Worm (Caenorhabditis elegans) whole organism, early embryonic: ENCODE data around the gene F41E6.12.
A peak's percentile ranks its signal among the peaks of the same experiment; 100 is the strongest.

Experiments
- B0310.2 ChIP-seq: sonication (generic microtip); optimal IDR thresholded peaks from 2 replicates; lab custom pipeline; 2016; ENCODE audit warnings: mild to moderate bottlenecking, missing genetic modification characterization, missing compliant biosample characterization
- F13C5.2 ChIP-seq: sonication (generic microtip); optimal IDR thresholded peaks from 2 replicates; lab custom pipeline; 2017; ENCODE audit warnings: mild to moderate bottlenecking, missing genetic modification characterization, inconsistent platforms, missing compliant biosample characterization
- aly-1 ChIP-seq: sonication (generic microtip); optimal IDR thresholded peaks from 2 replicates; lab custom pipeline; 2016; ENCODE audit warnings: missing genetic modification characterization, missing compliant biosample characterization
- ama-1 ChIP-seq: fragments of 150-350 bp; optimal IDR thresholded peaks from 2 replicates; lab custom pipeline; 2014
- ceh-13 ChIP-seq: fragments of 200-800 bp; sonication (Bioruptor generic); optimal IDR thresholded peaks from 2 replicates; lab custom pipeline; 2018; ENCODE audit warnings: mild to moderate bottlenecking, missing genetic modification characterization, missing compliant biosample characterization
- ceh-36 ChIP-seq: sonication (generic microtip); optimal IDR thresholded peaks from 2 replicates; lab custom pipeline; 2016; ENCODE audit warnings: missing genetic modification characterization, inconsistent platforms, missing compliant biosample characterization
- ets-7 ChIP-seq: sonication (generic microtip); optimal IDR thresholded peaks from 2 replicates; lab custom pipeline; 2016; ENCODE audit warnings: missing genotype, missing genetic modification characterization, missing compliant biosample characterization
- flt-1 ChIP-seq: fragments of 200-800 bp; sonication (Bioruptor generic); IDR thresholded peaks from 2 replicates; pipeline ENCODE4 v1.3.6; 2022; ENCODE audit warnings: missing genetic modification characterization, missing compliant biosample characterization
- hmbx-1 ChIP-seq: sonication (generic microtip); optimal IDR thresholded peaks from 2 replicates; lab custom pipeline; 2016; ENCODE audit warnings: mild to moderate bottlenecking, missing genetic modification characterization, missing compliant biosample characterization
- hmg-4 ChIP-seq: fragments of 200-800 bp; sonication (Bioruptor generic); optimal IDR thresholded peaks from 2 replicates; lab custom pipeline; 2018; ENCODE audit warnings: mild to moderate bottlenecking, missing genetic modification characterization, missing compliant biosample characterization
- hnd-1 ChIP-seq: sonication (generic microtip); optimal IDR thresholded peaks from 2 replicates; lab custom pipeline; 2016; ENCODE audit warnings: missing genetic modification characterization, missing compliant biosample characterization
- pes-1 ChIP-seq: fragments of 200-800 bp; sonication (Bioruptor generic); IDR thresholded peaks from 2 replicates; pipeline ENCODE4 v1.3.6; 2022; ENCODE audit warnings: missing genetic modification reagents, missing genetic modification characterization, missing compliant biosample characterization
- scrt-1 ChIP-seq: fragments of 200-800 bp; sonication (Bioruptor generic); IDR thresholded peaks from 2 replicates; pipeline ENCODE4 v1.3.6; 2022; ENCODE audit warnings: missing genetic modification characterization, missing compliant biosample characterization
- sea-1 ChIP-seq: fragments of 200-800 bp; sonication (Bioruptor generic); conservative IDR thresholded peaks from 2 replicates; pipeline ENCODE4 v1.3.6; 2022; ENCODE audit warnings: missing genetic modification characterization, missing compliant biosample characterization
- tbx-11 ChIP-seq: fragments of 200-800 bp; sonication (Bioruptor generic); IDR thresholded peaks from 2 replicates; pipeline ENCODE4 v1.3.6; 2022; ENCODE audit warnings: missing genetic modification characterization, missing compliant biosample characterization
- tbx-37 ChIP-seq: fragments of 200-800 bp; sonication (Bioruptor generic); conservative IDR thresholded peaks from 2 replicates; pipeline ENCODE4 v1.3.6; 2022; ENCODE audit warnings: missing genetic modification reagents, missing genetic modification characterization, missing compliant biosample characterization
- tra-4 ChIP-seq: sonication (generic microtip); optimal IDR thresholded peaks from 2 replicates; lab custom pipeline; 2017; ENCODE audit warnings: missing genetic modification characterization, missing compliant biosample characterization

Gene F41E6.12

DNA sequence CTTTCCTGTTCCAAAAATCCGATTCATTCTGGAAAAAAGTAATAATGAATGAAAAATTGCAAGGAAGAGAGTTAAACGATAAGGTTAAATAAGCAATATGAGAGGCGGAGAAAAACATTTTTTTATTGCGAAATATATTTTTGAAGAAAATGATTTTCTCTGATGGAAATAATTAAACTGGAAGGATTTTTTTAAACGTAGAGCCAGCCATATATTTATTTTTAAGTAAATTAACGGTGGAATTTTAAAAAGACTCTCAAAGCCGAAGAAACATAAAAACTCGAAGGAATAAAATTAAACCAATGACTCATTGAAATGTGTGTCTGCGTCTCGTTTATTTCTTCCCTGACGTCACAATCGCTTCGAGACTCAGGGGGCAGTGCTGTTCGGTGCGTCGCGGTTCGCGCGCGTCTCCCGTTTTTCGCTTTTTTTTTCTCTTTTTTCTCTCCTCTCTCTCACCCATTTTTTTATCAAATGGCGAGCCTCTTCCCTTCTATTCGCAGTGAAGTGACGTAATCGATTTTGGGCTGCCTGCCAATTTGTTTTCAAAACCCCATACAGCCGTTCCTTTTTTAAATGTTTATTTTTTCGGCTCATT lies 22.7 kb downstream of the F41E6.12 start, which contains the start of gene vps-60:
vps-60 (minus strand) TSS at position 30 of the 598 bp plus-strand sequence.
- TF ChIP-seq flt-1 (GFP tag; lab: Robert Waterston, UW) (peak; percentile 44; the same call in 1 of the 2 replicates), ceh-13 (GFP tag; lab: Kevin White, UChicago) (no peak), F13C5.2 (tag; lab: Kevin White, UChicago) (peak; percentile 57), hmg-4 (peak; percentile 61), ets-7 (peak; percentile 11), sea-1 (peak; percentile 28; the same call in 1 of the 2 replicates)

DNA sequence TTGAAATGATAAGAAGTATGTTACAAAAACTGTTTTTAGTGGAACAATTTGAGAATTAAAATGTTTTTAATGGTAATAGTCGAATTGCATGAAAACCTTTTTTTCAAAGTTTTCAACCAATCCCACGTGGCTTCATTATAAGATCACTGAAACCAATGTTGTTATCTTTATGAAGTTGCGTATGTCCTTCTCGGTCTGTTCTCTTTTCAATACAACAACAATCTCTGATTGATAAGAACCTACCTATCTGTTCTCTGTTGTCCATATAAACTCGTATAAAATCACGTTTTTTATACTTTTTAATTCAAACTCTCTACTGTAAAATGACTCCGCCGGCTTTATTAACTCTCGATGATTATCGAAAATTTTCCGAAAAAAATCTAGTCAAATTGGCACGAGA lies 25.7 kb downstream of the F41E6.12 start, which contains the start of gene F41E6.5:
F41E6.5 (plus strand) TSS at position 209 of the 400 bp plus-strand sequence.
- TF ChIP-seq scrt-1 (GFP tag; lab: Robert Waterston, UW) = no peak
- TF ChIP-seq tbx-11 = no peak
- TF ChIP-seq tbx-37 = no peak
- no peak for TF ChIP-seq hmg-4
- TF ChIP-seq ceh-13 (GFP tag; lab: Kevin White, UChicago) = no peak
- TF ChIP-seq sea-1 = no peak
- no peak for TF ChIP-seq tra-4 (tag; lab: Kevin White, UChicago)
- TF ChIP-seq F13C5.2 (tag; lab: Kevin White, UChicago) = no peak
- TF ChIP-seq hmbx-1 (tag; lab: Kevin White, UChicago) = no peak
- TF ChIP-seq B0310.2 (tag; lab: Kevin White, UChicago) = no peak
- no peak for TF ChIP-seq ets-7
- no peak for TF ChIP-seq ama-1
- TF ChIP-seq pes-1 = no peak
- TF ChIP-seq aly-1 (tag; lab: Kevin White, UChicago) = no peak
- no peak for TF ChIP-seq ceh-36
- no peak for TF ChIP-seq flt-1 (GFP tag; lab: Robert Waterston, UW)
- no peak for TF ChIP-seq hnd-1 (tag; lab: Kevin White, UChicago)

DNA sequence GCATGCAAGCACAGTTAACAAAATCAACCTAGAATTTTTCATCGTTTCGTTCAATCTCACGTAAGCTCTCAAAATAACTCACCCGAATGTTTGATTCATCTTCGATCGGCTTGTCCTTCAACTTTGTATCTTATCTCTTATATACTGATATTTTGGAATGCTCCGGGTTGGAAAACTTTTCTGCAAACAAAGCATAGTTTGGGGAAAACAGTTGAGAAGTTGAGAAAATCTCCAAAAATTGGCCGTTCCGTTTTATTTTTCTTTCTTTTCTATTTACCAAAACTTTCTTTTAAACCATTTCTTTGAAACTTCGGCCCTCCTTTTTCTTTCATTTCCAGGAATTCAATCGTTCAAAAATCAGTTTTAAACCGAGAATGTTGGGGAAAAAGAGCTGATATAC lies 26.3 kb downstream of the F41E6.12 start, which contains the start of gene F41E6.15:
F41E6.15 (minus strand) TSS at position 101 of the 400 bp plus-strand sequence.
- TF ChIP-seq tra-4 (tag; lab: Kevin White, UChicago) = no peak

DNA sequence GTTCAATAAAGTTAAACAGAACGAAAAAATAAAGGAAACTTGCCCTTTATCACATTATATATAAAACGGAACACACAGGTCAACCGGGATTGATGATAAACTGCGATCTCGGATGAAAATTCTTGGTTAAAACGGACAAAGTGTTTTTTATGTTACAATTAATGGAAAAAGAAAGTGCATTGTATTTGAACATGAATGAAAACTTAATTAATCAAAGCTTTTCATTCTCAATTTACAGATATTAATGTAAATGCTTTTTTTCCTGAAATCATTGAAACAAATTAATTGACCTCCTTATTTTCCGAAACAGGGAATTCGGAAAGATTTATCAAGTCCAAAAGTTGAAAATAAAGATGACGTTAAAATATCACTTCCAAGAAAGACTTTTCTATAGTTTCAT lies 27.5 kb downstream of the F41E6.12 start, which contains the start of gene F41E6.8:
F41E6.8 (minus strand) TSS at position 101 of the 400 bp plus-strand sequence.
- TF ChIP-seq B0310.2 (tag; lab: Kevin White, UChicago) (no peak), hmg-4 (no peak), ama-1 (no peak), ceh-13 (GFP tag; lab: Kevin White, UChicago) (no peak), sea-1 (no peak), flt-1 (GFP tag; lab: Robert Waterston, UW) (no peak), tbx-11 (no peak), aly-1 (tag; lab: Kevin White, UChicago) (no peak), ceh-36 (no peak)

DNA sequence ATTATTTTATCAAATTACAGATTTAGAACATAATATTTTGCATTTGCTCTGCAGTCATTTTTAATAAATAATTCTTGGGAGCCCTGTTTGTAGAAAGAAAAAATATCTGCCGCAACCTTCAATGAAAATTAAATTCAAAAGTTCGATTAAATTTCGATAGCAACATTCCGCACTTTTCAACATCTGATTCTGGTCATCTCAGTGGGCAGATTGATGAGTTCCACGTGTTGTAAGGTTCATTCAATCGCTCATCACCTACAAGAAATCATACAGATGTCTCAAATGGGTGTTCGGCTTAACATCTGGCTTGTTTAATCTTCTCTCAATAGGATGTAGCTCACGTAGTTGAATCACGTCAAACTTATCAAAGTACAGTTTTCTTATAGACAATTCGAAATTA lies 29.0 kb downstream of the F41E6.12 start:
- no peak for TF ChIP-seq F13C5.2 (tag; lab: Kevin White, UChicago)
- no peak for TF ChIP-seq scrt-1 (GFP tag; lab: Robert Waterston, UW)
- TF ChIP-seq hmbx-1 (tag; lab: Kevin White, UChicago) = no peak
- no peak for TF ChIP-seq hmg-4
- no peak for TF ChIP-seq ets-7
- TF ChIP-seq ceh-36 = no peak
- TF ChIP-seq tra-4 (tag; lab: Kevin White, UChicago) = no peak
- no peak for TF ChIP-seq ama-1
- TF ChIP-seq flt-1 (GFP tag; lab: Robert Waterston, UW) = no peak
- TF ChIP-seq tbx-11 = no peak
- TF ChIP-seq hnd-1 (tag; lab: Kevin White, UChicago) = no peak
- TF ChIP-seq aly-1 (tag; lab: Kevin White, UChicago) = no peak
- no peak for TF ChIP-seq ceh-13 (GFP tag; lab: Kevin White, UChicago)
- no peak for TF ChIP-seq pes-1
- TF ChIP-seq B0310.2 (tag; lab: Kevin White, UChicago) = no peak
- TF ChIP-seq tbx-37 = no peak

DNA sequence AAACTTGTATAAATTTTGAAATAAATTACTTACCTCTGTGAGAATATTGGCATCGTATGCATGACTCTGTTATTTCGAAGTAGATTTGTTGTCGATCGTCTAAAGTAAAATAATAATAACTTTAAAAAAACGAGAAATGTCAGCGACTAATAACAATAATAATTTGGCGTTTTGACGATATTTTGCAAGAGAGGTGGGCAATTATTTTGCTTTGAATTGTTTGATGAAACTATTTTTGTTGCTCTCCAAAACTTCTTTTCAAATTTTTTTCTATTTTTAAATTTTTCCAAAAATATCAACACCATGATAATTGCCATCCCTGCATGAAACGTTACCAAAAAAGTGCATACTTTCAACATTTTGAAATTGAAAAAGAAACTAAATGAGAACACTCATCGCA lies 29.7 kb downstream of the F41E6.12 start, which contains the start of gene F41E6.7:
F41E6.7 (minus strand) TSS at position 101 of the 400 bp plus-strand sequence.
- TF ChIP-seq tbx-37 = no peak
- no peak for TF ChIP-seq tra-4 (tag; lab: Kevin White, UChicago)
- TF ChIP-seq scrt-1 (GFP tag; lab: Robert Waterston, UW) = no peak
- TF ChIP-seq sea-1 = no peak
- TF ChIP-seq ama-1 = no peak
- no peak for TF ChIP-seq ceh-13 (GFP tag; lab: Kevin White, UChicago)
- no peak for TF ChIP-seq F13C5.2 (tag; lab: Kevin White, UChicago)
- no peak for TF ChIP-seq ets-7
- TF ChIP-seq hnd-1 (tag; lab: Kevin White, UChicago) = no peak
- TF ChIP-seq hmbx-1 (tag; lab: Kevin White, UChicago) = no peak
- no peak for TF ChIP-seq aly-1 (tag; lab: Kevin White, UChicago)
- no peak for TF ChIP-seq tbx-11
- no peak for TF ChIP-seq B0310.2 (tag; lab: Kevin White, UChicago)
- TF ChIP-seq flt-1 (GFP tag; lab: Robert Waterston, UW) = no peak
- no peak for TF ChIP-seq pes-1

DNA sequence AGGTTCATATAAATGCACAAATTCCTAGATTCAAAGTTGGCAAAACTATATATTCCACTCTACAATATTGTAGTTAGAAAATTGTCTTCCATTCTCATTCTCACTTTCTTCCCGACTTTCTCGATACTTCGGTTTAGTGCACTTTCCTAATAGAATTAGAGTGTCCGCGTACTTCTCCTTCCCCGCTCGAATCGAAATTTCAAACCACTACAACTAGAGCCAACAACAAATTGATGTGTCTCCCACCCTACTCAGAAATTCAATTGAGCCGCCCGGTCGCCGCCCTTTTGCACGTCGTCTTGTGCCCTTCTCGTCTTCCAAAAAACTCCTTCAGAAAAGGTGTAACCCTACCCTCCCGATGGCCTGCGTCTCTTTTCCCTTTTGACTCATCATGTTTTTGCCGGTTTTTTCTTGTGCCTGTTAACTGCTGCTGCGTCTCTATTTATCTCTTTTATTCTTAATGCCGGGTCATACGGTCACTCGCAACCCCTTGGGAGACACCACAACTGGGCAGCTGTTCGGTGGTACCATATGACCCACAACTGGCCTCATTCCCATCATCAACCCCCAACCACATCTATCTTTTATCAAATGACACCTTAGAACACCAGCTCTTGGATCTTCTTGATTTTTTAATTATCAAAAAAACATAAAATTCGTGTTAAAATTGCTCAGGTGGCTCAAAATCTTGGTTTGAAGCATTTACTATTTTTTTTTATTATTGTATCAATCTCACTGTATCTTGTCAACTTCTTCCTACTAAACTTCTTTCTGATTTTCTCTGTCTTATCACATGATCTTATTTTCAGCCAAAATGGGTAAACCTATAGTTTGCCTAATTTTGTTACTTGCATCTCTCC lies 34.6 kb downstream of the F41E6.12 start, which contains the start of gene tag-196:
tag-196 (plus strand) TSS at position 810 of the 860 bp plus-strand sequence.
- TF ChIP-seq tra-4 (tag; lab: Kevin White, UChicago) = no peak
- TF ChIP-seq ets-7 = no peak
- no peak for TF ChIP-seq sea-1
- TF ChIP-seq flt-1 (GFP tag; lab: Robert Waterston, UW) = no peak
- TF ChIP-seq ceh-36 = no peak
- no peak for TF ChIP-seq aly-1 (tag; lab: Kevin White, UChicago)
- no peak for TF ChIP-seq F13C5.2 (tag; lab: Kevin White, UChicago)
- TF ChIP-seq hmg-4 = no peak
- TF ChIP-seq ceh-13 (GFP tag; lab: Kevin White, UChicago) = no peak
